Worm (Caenorhabditis elegans) whole organism, young adult: ENCODE measurements around the gene nhr-283.

Experiments used
- B0261.1 ChIP-seq: sonication (generic microtip); optimal IDR thresholded peaks from 2 replicates; lab custom pipeline; 2016; ENCODE audit warnings: mild to moderate bottlenecking, missing genetic modification characterization, moderate library complexity, missing compliant biosample characterization
- D2030.7 ChIP-seq: fragments of 200-800 bp; sonication (Bioruptor generic); IDR thresholded peaks from 2 replicates; pipeline ENCODE4 v1.3.6; 2022; ENCODE audit warnings: missing genetic modification reagents, missing genetic modification characterization, missing compliant biosample characterization
- F22D6.2 ChIP-seq: sonication (generic microtip); optimal IDR thresholded peaks from 2 replicates; lab custom pipeline; 2016; ENCODE audit warnings: mild to moderate bottlenecking, missing genetic modification characterization, missing compliant biosample characterization
- F33H1.4 ChIP-seq: fragments of 200-800 bp; sonication (Bioruptor generic); IDR thresholded peaks from 2 replicates; pipeline ENCODE4 v1.3.6; 2022; ENCODE audit warnings: missing genetic modification reagents, missing genetic modification characterization, missing compliant biosample characterization
- F37B4.10 ChIP-seq: fragments of 200-800 bp; sonication (Bioruptor generic); IDR thresholded peaks from 2 replicates; pipeline ENCODE4 v1.3.6; 2022; ENCODE audit warnings: missing genetic modification characterization, missing compliant biosample characterization
- F57A8.1 ChIP-seq: fragments of 200-800 bp; sonication (Bioruptor generic); optimal IDR thresholded peaks from 2 replicates; lab custom pipeline; 2018; ENCODE audit warnings: mild to moderate bottlenecking, missing genetic modification characterization, moderate library complexity, missing compliant biosample characterization
- F57C9.4 ChIP-seq: sonication (generic microtip); optimal IDR thresholded peaks from 2 replicates; lab custom pipeline; 2017; ENCODE audit warnings: mild to moderate bottlenecking, missing genetic modification characterization, missing compliant biosample characterization
- T26A5.8 ChIP-seq: sonication (generic microtip); optimal IDR thresholded peaks from 2 replicates; lab custom pipeline; 2016; ENCODE audit warnings: missing genetic modification characterization, missing compliant biosample characterization
- Y53F4B.3 ChIP-seq: fragments of 200-800 bp; sonication (Bioruptor generic); IDR thresholded peaks from 2 replicates; pipeline ENCODE4 v1.3.6; 2022; ENCODE audit warnings: missing genetic modification reagents, missing genetic modification characterization, missing compliant biosample characterization
- Y95B8A.8 ChIP-seq: fragments of 200-800 bp; sonication (Bioruptor generic); IDR thresholded peaks from 2 replicates; pipeline ENCODE4 v1.3.6; 2022; ENCODE audit warnings: missing genetic modification reagents, missing genetic modification characterization, missing compliant biosample characterization
- aptf-3 ChIP-seq: fragments of 200-800 bp; sonication (Bioruptor generic); IDR thresholded peaks from 2 replicates; pipeline ENCODE4 v1.3.6; 2022; ENCODE audit warnings: missing genetic modification characterization, missing compliant biosample characterization
- attf-3 ChIP-seq: fragments of 200-800 bp; sonication (Bioruptor generic); conservative IDR thresholded peaks from 2 replicates; pipeline ENCODE4 v1.3.6; 2022; ENCODE audit warnings: missing genetic modification reagents, missing genetic modification characterization, missing compliant biosample characterization
- attf-6 ChIP-seq: fragments of 200-800 bp; sonication (Bioruptor generic); IDR thresholded peaks from 2 replicates; pipeline ENCODE4 v1.3.6; 2022; ENCODE audit warnings: missing genetic modification reagents, missing genetic modification characterization, missing compliant biosample characterization
- ccch-3 ChIP-seq: fragments of 200-800 bp; sonication (Bioruptor generic); optimal IDR thresholded peaks from 2 replicates; lab custom pipeline; 2018; ENCODE audit warnings: mild to moderate bottlenecking, missing genetic modification characterization, missing compliant biosample characterization
- cebp-2 ChIP-seq: fragments of 200-800 bp; sonication (Bioruptor generic); IDR thresholded peaks from 2 replicates; pipeline ENCODE4 v1.3.6; 2022; ENCODE audit warnings: missing genetic modification characterization, missing compliant biosample characterization
- ceh-100 ChIP-seq: fragments of 200-800 bp; sonication (Bioruptor generic); IDR thresholded peaks from 2 replicates; pipeline ENCODE4 v1.3.6; 2022; ENCODE audit warnings: missing genetic modification reagents, missing genetic modification characterization, missing compliant biosample characterization
- ceh-27 ChIP-seq: fragments of 200-800 bp; sonication (Bioruptor generic); optimal IDR thresholded peaks from 2 replicates; lab custom pipeline; 2018; ENCODE audit warnings: mild to moderate bottlenecking, missing genetic modification characterization, moderate library complexity, missing compliant biosample characterization
- ceh-40 ChIP-seq: fragments of 200-800 bp; sonication (Bioruptor generic); IDR thresholded peaks from 2 replicates; pipeline ENCODE4 v1.3.6; 2022; ENCODE audit warnings: missing genetic modification characterization, missing compliant biosample characterization
- ceh-58 ChIP-seq: fragments of 200-800 bp; sonication (Bioruptor generic); IDR thresholded peaks from 2 replicates; pipeline ENCODE4 v1.3.6; 2022; ENCODE audit warnings: missing genetic modification characterization, missing compliant biosample characterization
- ceh-79 ChIP-seq: sonication (generic microtip); optimal IDR thresholded peaks from 2 replicates; lab custom pipeline; 2017; ENCODE audit warnings: mild to moderate bottlenecking, missing genetic modification characterization, missing compliant biosample characterization
- ceh-91 ChIP-seq: fragments of 200-800 bp; sonication (Bioruptor generic); IDR thresholded peaks from 2 replicates; pipeline ENCODE4 v1.3.6; 2022; ENCODE audit warnings: missing genetic modification reagents, missing genetic modification characterization, missing compliant biosample characterization
- die-1 ChIP-seq: sonication (generic microtip); optimal IDR thresholded peaks from 2 replicates; lab custom pipeline; 2016; ENCODE audit warnings: missing genotype, mild to moderate bottlenecking, missing genetic modification characterization, missing compliant biosample characterization
- dox-1 ChIP-seq: fragments of 200-800 bp; sonication (Bioruptor generic); IDR thresholded peaks from 2 replicates; pipeline ENCODE4 v1.3.6; 2022; ENCODE audit warnings: missing genetic modification reagents, missing genetic modification characterization, missing compliant biosample characterization
- dpl-1 ChIP-seq: fragments of 150-350 bp; optimal IDR thresholded peaks from 2 replicates; lab custom pipeline; 2014; ENCODE audit warnings: missing biosample characterization, missing genetic modification reagents, missing genetic modification characterization
- egl-44 ChIP-seq: fragments of 200-800 bp; sonication (Bioruptor generic); IDR thresholded peaks from 2 replicates; pipeline ENCODE4 v1.3.6; 2022; ENCODE audit warnings: missing genetic modification reagents, missing genetic modification characterization, missing compliant biosample characterization
- ekl-4 ChIP-seq: fragments of 200-800 bp; sonication (Bioruptor generic); IDR thresholded peaks from 2 replicates; pipeline ENCODE4 v1.3.6; 2022; ENCODE audit warnings: missing genetic modification reagents, missing genetic modification characterization, missing compliant biosample characterization
- ets-4 ChIP-seq: fragments of 200-800 bp; sonication (Bioruptor generic); optimal IDR thresholded peaks from 2 replicates; lab custom pipeline; 2018; ENCODE audit warnings: mild to moderate bottlenecking, missing genetic modification characterization, missing compliant biosample characterization
- fkh-3 ChIP-seq: sonication (generic microtip); optimal IDR thresholded peaks from 2 replicates; lab custom pipeline; 2016; ENCODE audit warnings: mild to moderate bottlenecking, missing genetic modification characterization, missing compliant biosample characterization
- him-1 ChIP-seq: sonication (generic microtip); optimal IDR thresholded peaks from 2 replicates; lab custom pipeline; 2016; ENCODE audit warnings: missing genotype, missing genetic modification reagents, missing genetic modification characterization, missing compliant biosample characterization
- hmg-20 ChIP-seq: fragments of 200-800 bp; sonication (Bioruptor generic); IDR thresholded peaks from 2 replicates; pipeline ENCODE4 v1.3.6; 2022; ENCODE audit warnings: missing genetic modification reagents, missing genetic modification characterization, missing compliant biosample characterization
- hsf-1 ChIP-seq: fragments of 200-800 bp; sonication (Bioruptor generic); IDR thresholded peaks from 2 replicates; pipeline ENCODE4 v1.3.6; 2022; ENCODE audit warnings: missing genetic modification reagents, missing genetic modification characterization, missing compliant biosample characterization
- lag-1 ChIP-seq: fragments of 200-800 bp; sonication (Bioruptor generic); IDR thresholded peaks from 2 replicates; pipeline ENCODE4 v1.3.6; 2022; ENCODE audit warnings: missing genetic modification reagents, missing genetic modification characterization, missing compliant biosample characterization
- let-526 ChIP-seq: fragments of 200-800 bp; sonication (Bioruptor generic); IDR thresholded peaks from 2 replicates; pipeline ENCODE4 v1.3.6; 2022; ENCODE audit warnings: missing genetic modification reagents, missing genetic modification characterization, missing compliant biosample characterization
- lin-54 ChIP-seq: fragments of 200-800 bp; sonication (Bioruptor generic); optimal IDR thresholded peaks from 2 replicates; lab custom pipeline; 2018; ENCODE audit warnings: mild to moderate bottlenecking, missing genetic modification characterization, missing compliant biosample characterization
- lsl-1 ChIP-seq: fragments of 200-800 bp; sonication (Bioruptor generic); optimal IDR thresholded peaks from 2 replicates; lab custom pipeline; 2018; ENCODE audit warnings: mild to moderate bottlenecking, missing genetic modification characterization, moderate library complexity, missing compliant biosample characterization
- mcd-1 ChIP-seq: fragments of 200-800 bp; sonication (Bioruptor generic); IDR thresholded peaks from 2 replicates; pipeline ENCODE4 v1.3.6; 2022; ENCODE audit warnings: missing genetic modification reagents, missing genetic modification characterization, missing compliant biosample characterization
- mes-4 ChIP-seq: sonication (generic microtip); optimal IDR thresholded peaks from 2 replicates; lab custom pipeline; 2016; ENCODE audit warnings: missing genotype, missing genetic modification characterization, missing compliant biosample characterization
- nhr-120 ChIP-seq: fragments of 200-800 bp; sonication (Bioruptor generic); IDR thresholded peaks from 2 replicates; pipeline ENCODE4 v1.3.6; 2022; ENCODE audit warnings: missing genetic modification characterization, missing compliant biosample characterization
- nhr-90 ChIP-seq: sonication (generic microtip); optimal IDR thresholded peaks from 2 replicates; lab custom pipeline; 2016; ENCODE audit warnings: missing genotype, mild to moderate bottlenecking, missing genetic modification characterization, missing compliant biosample characterization
- pbrm-1 ChIP-seq: fragments of 200-800 bp; sonication (Bioruptor generic); IDR thresholded peaks from 2 replicates; pipeline ENCODE4 v1.3.6; 2022; ENCODE audit warnings: missing genetic modification reagents, missing genetic modification characterization, missing compliant biosample characterization
- rcor-1 ChIP-seq: fragments of 200-800 bp; sonication (Bioruptor generic); IDR thresholded peaks from 2 replicates; pipeline ENCODE4 v1.3.6; 2022; ENCODE audit warnings: missing genetic modification reagents, missing genetic modification characterization, missing compliant biosample characterization
- snpc-1.3 ChIP-seq: sonication (generic microtip); optimal IDR thresholded peaks from 2 replicates; lab custom pipeline; 2017; ENCODE audit warnings: missing genetic modification characterization, mild to moderate bottlenecking, missing compliant biosample characterization, antibody characterized with exemption, moderate library complexity, missing genotype, missing genetic modification reagents; ENCODE audit not compliant: insufficient read depth
- unc-62 ChIP-seq: fragments of 150-350 bp; optimal IDR thresholded peaks from 2 replicates; lab custom pipeline; 2014; ENCODE audit warnings: missing biosample characterization, missing genetic modification reagents, missing genetic modification characterization
- xnd-1 ChIP-seq: sonication (generic microtip); optimal IDR thresholded peaks from 2 replicates; lab custom pipeline; 2016; ENCODE audit warnings: missing genotype, missing genetic modification reagents, missing genetic modification characterization, missing compliant biosample characterization
- zim-3 ChIP-seq: sonication (generic microtip); optimal IDR thresholded peaks from 2 replicates; lab custom pipeline; 2017; ENCODE audit warnings: mild to moderate bottlenecking, missing genetic modification characterization, moderate library complexity, missing compliant biosample characterization
- ztf-18 ChIP-seq: sonication (generic microtip); optimal IDR thresholded peaks from 2 replicates; lab custom pipeline; 2016; ENCODE audit warnings: missing genotype, mild to moderate bottlenecking, missing genetic modification characterization, missing compliant biosample characterization
- ztf-25 ChIP-seq: fragments of 200-800 bp; sonication (Bioruptor generic); IDR thresholded peaks from 2 replicates; pipeline ENCODE4 v1.3.6; 2022; ENCODE audit warnings: missing genetic modification reagents, missing genetic modification characterization, missing compliant biosample characterization

The nhr-283 gene

ce11 chrV:15767385-15767784, 9.2 kb downstream of the nhr-283 start (continued):
- TF ChIP-seq ztf-25, result peak; percentile 72; the same call in 1 of the 2 replicates
- TF ChIP-seq nhr-120 (GFP tag; lab: Robert Waterston, UW), result peak; percentile 86; the same call in 1 of the 2 replicates
- TF ChIP-seq attf-3 (GFP tag; lab: Robert Waterston, UW), result 0 out of 2 replicates have a peak, but pooled peaks have one; percentile 35
- peak; percentile 79 for TF ChIP-seq mcd-1 (GFP tag; lab: Robert Waterston, UW)
- TF ChIP-seq die-1 (tag; lab: Kevin White, UChicago), result peak; percentile 28
- TF ChIP-seq pbrm-1, result peak; percentile 76
- TF ChIP-seq nhr-90, result peak; percentile 19
- TF ChIP-seq ekl-4, result peak; percentile 85
- peak; percentile 94; the same call in 1 of the 2 replicates for TF ChIP-seq cebp-2
- TF ChIP-seq B0261.1 (tag; lab: Kevin White, UChicago), result peak; percentile 60
- peak; percentile 52 for TF ChIP-seq lin-54 (GFP tag; lab: Kevin White, UChicago)
- peak; percentile 89 for TF ChIP-seq D2030.7 (GFP tag; lab: Robert Waterston, UW)
- peak; percentile 74 for TF ChIP-seq ceh-100 (GFP tag; lab: Robert Waterston, UW)
- TF ChIP-seq ceh-91 (GFP tag; lab: Robert Waterston, UW), result 0 out of 2 replicates have a peak, but pooled peaks have one; percentile 19
- TF ChIP-seq F33H1.4 (GFP tag; lab: Robert Waterston, UW), result peak; percentile 27; the same call in 1 of the 2 replicates
- peak; percentile 89 for TF ChIP-seq attf-6 (GFP tag; lab: Robert Waterston, UW)
- TF ChIP-seq Y95B8A.8 (GFP tag; lab: Robert Waterston, UW), result peak; percentile 69; the same call in 1 of the 2 replicates
- peak; percentile 89; the same call in 1 of the 2 replicates for TF ChIP-seq F37B4.10
- TF ChIP-seq dox-1 (GFP tag; lab: Robert Waterston, UW), result peak; percentile 83
- 0 out of 2 replicates have a peak, but pooled peaks have one; percentile 40 for TF ChIP-seq ceh-40

ce11 chrV:15766122-15766594, 10.4 kb downstream of the nhr-283 start, which contains the start of the genes haf-3 and F57A10.2:
Gene haf-3, minus strand, starts transcription at chrV:15766172.
Gene F57A10.2, plus strand, starts transcription at chrV:15766575.
- TF ChIP-seq ceh-100 (GFP tag; lab: Robert Waterston, UW) (peak; percentile 86), fkh-3 (tag; lab: Kevin White, UChicago) (no peak), dpl-1 (GFP tag; lab: Kevin White, UChicago) (peak; percentile 97), ztf-18 (tag; lab: Kevin White, UChicago) (peak; percentile 98), ccch-3 (GFP tag; lab: Kevin White, UChicago) (no peak), mcd-1 (GFP tag; lab: Robert Waterston, UW) (peak; percentile 92), aptf-3 (GFP tag; lab: Robert Waterston, UW) (no peak), rcor-1 (GFP tag; lab: Robert Waterston, UW) (peak; percentile 90), egl-44 (GFP tag; lab: Robert Waterston, UW) (no peak), lsl-1 (GFP tag; lab: Kevin White, UChicago) (peak; percentile 71), B0261.1 (tag; lab: Kevin White, UChicago) (peak; percentile 34), attf-6 (GFP tag; lab: Robert Waterston, UW) (peak; percentile 84), mes-4 (no peak), F57A8.1 (GFP tag; lab: Kevin White, UChicago) (no peak), hsf-1 (GFP tag; lab: Robert Waterston, UW) (peak; percentile 82), F57C9.4 (tag; lab: Kevin White, UChicago) (no peak), F22D6.2 (tag; lab: Kevin White, UChicago) (peak; percentile 12), ceh-27 (GFP tag; lab: Kevin White, UChicago) (peak; percentile 65), let-526 (0 out of 2 replicates have a peak, but pooled peaks have one; percentile 32), snpc-1.3 (tag; lab: Kevin White, UChicago) (peak; percentile 71), ets-4 (GFP tag; lab: Kevin White, UChicago) (no peak), hmg-20 (GFP tag; lab: Robert Waterston, UW) (peak; percentile 75; the same call in 1 of the 2 replicates), xnd-1 (tag; lab: Kevin White, UChicago) (peak; percentile 56), Y53F4B.3 (GFP tag; lab: Robert Waterston, UW) (no peak), ceh-58 (GFP tag; lab: Robert Waterston, UW) (no peak), T26A5.8 (tag; lab: Kevin White, UChicago) (no peak), him-1 (tag; lab: Kevin White, UChicago) (peak; percentile 65), ceh-79 (no peak), unc-62 (GFP tag; lab: Kevin White, UChicago) (no peak), pbrm-1 (peak; percentile 92), D2030.7 (GFP tag; lab: Robert Waterston, UW) (peak; percentile 83), zim-3 (tag; lab: Kevin White, UChicago) (no peak), lag-1 (GFP tag; lab: Robert Waterston, UW) (no peak)
